Worm (Caenorhabditis elegans) whole organism, late embryonic: Measurements from ENCODE around the gene C06B8.7.
A peak's percentile ranks its signal among the peaks of the same experiment; 100 is the strongest.

ENCODE experiments used
- Y22D7AL.16 ChIP-seq: sonication (generic microtip); optimal IDR thresholded peaks from 2 replicates; lab custom pipeline; 2016; ENCODE audit warnings: missing genetic modification characterization, missing compliant biosample characterization
- ama-1 ChIP-seq: fragments of 150-350 bp; optimal IDR thresholded peaks from 2 replicates; lab custom pipeline; 2014
- ceh-14 ChIP-seq: sonication (generic microtip); optimal IDR thresholded peaks from 2 replicates; lab custom pipeline; 2016; ENCODE audit warnings: missing genotype, missing genetic modification characterization, missing compliant biosample characterization
- ceh-2 ChIP-seq: sonication (generic microtip); optimal IDR thresholded peaks from 2 replicates; lab custom pipeline; 2016; ENCODE audit warnings: missing genotype, missing genetic modification characterization, missing compliant biosample characterization
- ceh-24 ChIP-seq: sonication (generic microtip); optimal IDR thresholded peaks from 2 replicates; lab custom pipeline; 2016; ENCODE audit warnings: mild to moderate bottlenecking, missing genetic modification characterization, missing compliant biosample characterization
- ceh-31 ChIP-seq: sonication (generic microtip); optimal IDR thresholded peaks from 2 replicates; lab custom pipeline; 2016; ENCODE audit warnings: missing genetic modification characterization, missing compliant biosample characterization
- ceh-6 ChIP-seq: fragments of 200-800 bp; sonication (Bioruptor generic); optimal IDR thresholded peaks from 2 replicates; lab custom pipeline; 2018; ENCODE audit warnings: mild to moderate bottlenecking, missing genetic modification characterization, missing compliant biosample characterization
- dmd-4 ChIP-seq: sonication (generic microtip); optimal IDR thresholded peaks from 2 replicates; lab custom pipeline; 2016; ENCODE audit warnings: borderline replicate concordance, missing genetic modification characterization, missing compliant biosample characterization
- fax-1 ChIP-seq: sonication (generic microtip); optimal IDR thresholded peaks from 2 replicates; lab custom pipeline; 2016; ENCODE audit warnings: missing genotype, missing genetic modification characterization, missing compliant biosample characterization
- fkh-6 ChIP-seq: sonication (generic microtip); optimal IDR thresholded peaks from 2 replicates; lab custom pipeline; 2016; ENCODE audit warnings: missing genetic modification characterization, missing compliant biosample characterization
- gmeb-2 ChIP-seq: sonication (generic microtip); optimal IDR thresholded peaks from 2 replicates; lab custom pipeline; 2016; ENCODE audit warnings: missing genetic modification characterization, inconsistent platforms, missing compliant biosample characterization
- hlh-15 ChIP-seq: sonication (generic microtip); optimal IDR thresholded peaks from 2 replicates; lab custom pipeline; 2016; ENCODE audit warnings: missing genetic modification characterization, missing compliant biosample characterization
- hlh-30 ChIP-seq: sonication (generic microtip); optimal IDR thresholded peaks from 2 replicates; lab custom pipeline; 2017; ENCODE audit warnings: antibody characterized with exemption, missing genetic modification characterization, missing compliant biosample characterization; ENCODE audit not compliant: insufficient read depth
- hlh-6 ChIP-seq: sonication (generic microtip); optimal IDR thresholded peaks from 2 replicates; lab custom pipeline; 2016; ENCODE audit warnings: missing genotype, missing genetic modification characterization, missing compliant biosample characterization
- hlh-8 ChIP-seq: sonication (generic microtip); optimal IDR thresholded peaks from 2 replicates; lab custom pipeline; 2016; ENCODE audit warnings: missing genotype, missing genetic modification characterization, missing compliant biosample characterization
- lim-6 ChIP-seq: sonication (generic microtip); optimal IDR thresholded peaks from 2 replicates; lab custom pipeline; 2016; ENCODE audit warnings: missing genetic modification characterization, missing compliant biosample characterization
- madf-2 ChIP-seq: sonication (generic microtip); optimal IDR thresholded peaks from 2 replicates; lab custom pipeline; 2017; ENCODE audit warnings: missing genetic modification characterization, missing compliant biosample characterization
- mec-3 ChIP-seq: sonication (generic microtip); optimal IDR thresholded peaks from 2 replicates; lab custom pipeline; 2016; ENCODE audit warnings: borderline replicate concordance, missing genetic modification characterization, missing compliant biosample characterization
- pax-1 ChIP-seq: fragments of 150-350 bp; optimal IDR thresholded peaks from 2 replicates; lab custom pipeline; 2014; ENCODE audit warnings: missing biosample characterization, missing genetic modification characterization
- pha-4 ChIP-seq: fragments of 150-350 bp; optimal IDR thresholded peaks from 2 replicates; lab custom pipeline; 2018; ENCODE audit warnings: missing biosample characterization, missing genetic modification reagents, missing genetic modification characterization
- pros-1 ChIP-seq: fragments of 150-350 bp; optimal IDR thresholded peaks from 2 replicates; lab custom pipeline; 2014; ENCODE audit warnings: missing biosample characterization, missing genetic modification reagents, missing genetic modification characterization
- ref-2 ChIP-seq: sonication (generic microtip); optimal IDR thresholded peaks from 2 replicates; lab custom pipeline; 2016; ENCODE audit warnings: missing genetic modification characterization, missing compliant biosample characterization
- rnt-1 ChIP-seq: sonication (generic microtip); optimal IDR thresholded peaks from 2 replicates; lab custom pipeline; 2016; ENCODE audit warnings: missing genetic modification characterization, missing compliant biosample characterization
- sox-2 ChIP-seq: fragments of 200-800 bp; sonication (Bioruptor generic); IDR thresholded peaks from 2 replicates; pipeline ENCODE4 v1.3.6; 2022; ENCODE audit warnings: missing genetic modification reagents, missing genetic modification characterization, missing compliant biosample characterization
- tbx-2 ChIP-seq: sonication (generic microtip); optimal IDR thresholded peaks from 2 replicates; lab custom pipeline; 2016; ENCODE audit warnings: missing genetic modification characterization, missing compliant biosample characterization
- tbx-7 ChIP-seq: sonication (generic microtip); optimal IDR thresholded peaks from 2 replicates; lab custom pipeline; 2016; ENCODE audit warnings: missing genotype, missing genetic modification characterization, missing compliant biosample characterization
- ttx-3 ChIP-seq: sonication (generic microtip); optimal IDR thresholded peaks from 2 replicates; lab custom pipeline; 2016; ENCODE audit warnings: missing genetic modification reagents, missing genetic modification characterization, missing compliant biosample characterization
- unc-3 ChIP-seq, 2 experiments: fragments of 200-800 bp in 1 of 2; sonication (Bioruptor generic) in 1 of 2; sonication (generic microtip) in 1 of 2; conservative IDR thresholded peaks in 1 of 2; optimal IDR thresholded peaks in 1 of 2; 2 replicates each; pipeline versions ENCODE4 v1.3.6 to Lab custom; 2016 to 2022; ENCODE audit warnings: missing compliant biosample characterization in 2 of 2, missing genetic modification characterization in 2 of 2, missing genetic modification reagents in 1 of 2
- unc-86 ChIP-seq: sonication (generic microtip); optimal IDR thresholded peaks from 2 replicates; lab custom pipeline; 2016; ENCODE audit warnings: missing genetic modification characterization, missing compliant biosample characterization
- ztf-16 ChIP-seq: sonication (generic microtip); optimal IDR thresholded peaks from 2 replicates; lab custom pipeline; 2017; ENCODE audit warnings: missing genetic modification characterization, missing compliant biosample characterization

Gene C06B8.7

DNA sequence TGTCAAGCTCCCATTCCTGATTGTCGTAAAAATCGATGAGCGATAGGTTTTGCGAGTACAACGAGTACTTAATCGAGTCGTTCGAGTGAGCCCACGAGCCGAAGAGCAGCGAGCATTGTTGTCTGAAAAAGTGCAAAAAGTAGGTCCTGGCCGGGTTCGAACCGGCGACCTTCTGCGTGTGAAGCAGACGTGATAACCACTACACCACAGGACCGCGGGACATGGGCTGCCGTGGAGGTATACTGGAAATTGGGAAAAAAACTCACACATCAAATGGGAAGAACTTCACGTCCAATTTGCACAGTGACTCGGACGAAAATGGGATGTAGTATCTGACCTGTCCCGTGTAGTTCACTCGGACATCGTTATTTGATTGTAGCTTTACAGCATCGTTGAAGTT, 16.8 kb downstream of the C06B8.7 start:
- TF ChIP-seq ceh-6 (peak; percentile 21), ceh-14 (tag; lab: Kevin White, UChicago) (no peak), ztf-16 (tag; lab: Kevin White, UChicago) (no peak), mec-3 (tag; lab: Kevin White, UChicago) (no peak), rnt-1 (tag; lab: Kevin White, UChicago) (no peak), pha-4 (tag; lab: Kevin White, UChicago) (no peak), tbx-2 (tag; lab: Kevin White, UChicago) (no peak)
- TF ChIP-seq, all 69 proteins: peak for 1

DNA sequence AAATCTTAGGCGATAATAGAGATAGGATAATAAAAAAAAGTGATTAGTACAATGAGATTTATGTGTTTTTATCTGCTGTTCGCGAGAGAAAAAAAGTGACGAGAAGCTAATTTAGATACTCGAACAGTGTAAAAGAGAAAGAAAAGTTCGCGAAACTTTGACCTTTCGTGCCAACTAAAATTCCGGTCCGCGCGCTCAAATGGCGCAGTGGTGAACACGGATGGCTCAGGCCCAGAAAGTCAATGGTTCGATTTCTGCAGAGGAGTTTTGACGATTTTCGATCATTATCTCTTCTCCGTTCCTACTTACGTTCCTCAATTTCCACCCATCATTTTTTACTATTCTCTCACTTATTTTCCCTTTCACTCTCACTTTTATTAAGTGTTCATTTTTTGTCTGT, 17.9 kb downstream of the C06B8.7 start:
- no peak for TF ChIP-seq hlh-6
- TF ChIP-seq Y22D7AL.16 (tag; lab: Kevin White, UChicago): no peak
- TF ChIP-seq pros-1: no peak
- TF ChIP-seq ztf-16 (tag; lab: Kevin White, UChicago): no peak
- no peak for TF ChIP-seq ceh-6

DNA sequence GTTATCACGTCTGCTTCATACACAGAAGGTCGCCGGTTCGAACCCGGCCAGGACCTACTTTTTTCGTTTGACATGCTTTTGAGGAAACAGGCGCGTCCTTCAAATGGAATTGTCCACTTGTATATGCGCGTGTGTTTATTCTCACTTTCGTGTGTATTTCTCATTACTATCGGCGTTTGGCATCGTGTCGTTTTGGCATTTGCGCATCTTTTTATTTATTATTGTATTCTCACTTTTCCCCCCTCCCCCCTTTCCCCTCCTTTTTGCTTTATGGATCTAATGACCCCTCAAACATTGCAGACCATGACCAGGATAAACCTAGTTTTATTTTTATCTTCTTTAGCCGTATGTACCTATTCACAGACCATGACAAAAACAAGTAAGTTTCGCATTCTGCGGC, 18.9 kb downstream of the C06B8.7 start, which contains the start of gene F21A3.3:
F21A3.3 (plus strand) TSS at position 301 of the 400 bp plus-strand sequence.
- TF ChIP-seq hlh-30 (tag; lab: Kevin White, UChicago): no peak
- TF ChIP-seq unc-86 (tag; lab: Kevin White, UChicago): no peak
- no peak for TF ChIP-seq sox-2 (GFP tag; lab: Robert Waterston, UW)
- TF ChIP-seq hlh-8 (tag; lab: Kevin White, UChicago): no peak
- TF ChIP-seq ceh-31 (tag; lab: Kevin White, UChicago): no peak
- TF ChIP-seq fkh-6 (tag; lab: Kevin White, UChicago): no peak
- TF ChIP-seq ttx-3 (tag; lab: Kevin White, UChicago): no peak
- TF ChIP-seq tbx-2 (tag; lab: Kevin White, UChicago): no peak
- no peak for TF ChIP-seq ceh-24 (tag; lab: Kevin White, UChicago)
- TF ChIP-seq mec-3 (tag; lab: Kevin White, UChicago): no peak
- no peak for TF ChIP-seq dmd-4
- no peak for TF ChIP-seq tbx-7 (tag; lab: Kevin White, UChicago)

DNA sequence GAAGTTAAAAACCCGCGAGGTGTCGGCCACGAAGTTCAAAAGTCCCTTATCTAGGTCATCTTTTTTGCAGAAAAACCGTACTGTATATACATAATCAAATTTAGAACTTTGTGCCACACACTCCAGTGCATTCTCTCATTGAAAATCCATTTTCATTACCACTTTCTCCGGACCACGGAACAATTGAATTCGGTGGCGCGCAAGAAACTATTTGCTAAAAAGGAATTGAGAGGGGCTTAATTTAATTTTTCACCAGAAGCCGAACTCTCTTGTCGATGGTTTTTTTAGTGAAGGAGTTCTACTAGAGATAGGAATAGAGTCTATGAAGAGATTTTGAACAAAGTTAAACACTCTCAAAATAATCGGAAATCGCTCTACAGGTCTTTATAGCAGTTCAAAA, 21.3 kb downstream of the C06B8.7 start:
- TF ChIP-seq fax-1 (tag; lab: Kevin White, UChicago) (no peak), mec-3 (tag; lab: Kevin White, UChicago) (no peak), ceh-14 (tag; lab: Kevin White, UChicago) (no peak), ceh-31 (tag; lab: Kevin White, UChicago) (peak; percentile 2), sox-2 (GFP tag; lab: Robert Waterston, UW) (no peak)

DNA sequence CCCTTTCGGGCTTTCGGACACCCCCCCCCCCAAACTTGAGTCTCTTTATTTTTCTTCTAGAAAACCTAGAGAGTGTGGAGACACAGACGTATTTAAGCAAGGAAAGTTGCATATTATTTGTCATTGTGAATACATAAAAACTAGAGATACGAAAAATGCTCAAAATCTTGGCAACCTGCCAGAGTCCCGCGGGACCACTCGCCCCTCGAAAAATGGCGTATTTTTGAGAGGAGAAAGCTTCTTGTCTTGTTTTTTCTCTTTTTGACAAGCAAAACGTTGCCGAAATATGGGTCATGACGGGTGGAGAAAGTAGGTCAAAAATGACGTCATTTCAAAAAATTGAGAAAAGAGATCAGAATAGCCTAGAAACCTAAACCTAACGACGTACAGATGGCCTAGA, 21.9 kb downstream of the C06B8.7 start:
- TF ChIP-seq hlh-15 (tag; lab: Kevin White, UChicago) (no peak), unc-3 (GFP tag; conservative IDR thresholded peaks at IDR 0.05; lab: Robert Waterston, UW) (no peak), unc-3 (tag; optimal IDR thresholded peaks at IDR 0.05; lab: Kevin White, UChicago) (peak; percentile 3)

DNA sequence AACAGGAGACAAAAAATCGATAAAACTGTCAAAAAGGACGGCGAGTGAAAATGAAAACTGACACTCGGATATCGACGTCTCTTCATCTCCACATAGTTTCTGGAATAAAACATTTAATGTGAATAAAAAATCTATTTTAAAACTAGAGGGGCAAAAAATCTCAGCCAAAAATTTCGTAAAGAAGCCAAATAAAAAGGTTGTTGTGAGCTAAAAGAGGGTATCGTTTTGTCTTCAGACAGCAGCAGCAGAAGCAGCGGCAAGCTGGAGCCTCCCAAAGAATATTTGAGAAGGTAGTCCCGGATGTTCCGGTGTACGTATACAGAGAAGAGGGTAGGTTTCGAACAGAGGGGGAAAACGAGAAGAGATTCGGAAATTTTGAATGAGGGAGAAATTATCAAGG, 23.4 kb downstream of the C06B8.7 start, which contains the start of gene lgc-31:
lgc-31 (minus strand) TSS at position 101 of the 400 bp plus-strand sequence.
- TF ChIP-seq gmeb-2 (tag; lab: Kevin White, UChicago) (no peak), madf-2 (tag; lab: Kevin White, UChicago) (no peak), pax-1 (tag; lab: Kevin White, UChicago) (no peak), ref-2 (no peak), lim-6 (no peak), ama-1 (lab: Kevin White, UChicago) (no peak), ceh-24 (tag; lab: Kevin White, UChicago) (no peak), ceh-14 (tag; lab: Kevin White, UChicago) (no peak), fax-1 (tag; lab: Kevin White, UChicago) (no peak), unc-3 (GFP tag; conservative IDR thresholded peaks at IDR 0.05; lab: Robert Waterston, UW) (no peak), unc-3 (tag; optimal IDR thresholded peaks at IDR 0.05; lab: Kevin White, UChicago) (no peak), dmd-4 (no peak), ceh-2 (tag; lab: Kevin White, UChicago) (no peak)
